Worm (Caenorhabditis elegans): ENCODE measurements around the gene R11F4.2.

DNA sequence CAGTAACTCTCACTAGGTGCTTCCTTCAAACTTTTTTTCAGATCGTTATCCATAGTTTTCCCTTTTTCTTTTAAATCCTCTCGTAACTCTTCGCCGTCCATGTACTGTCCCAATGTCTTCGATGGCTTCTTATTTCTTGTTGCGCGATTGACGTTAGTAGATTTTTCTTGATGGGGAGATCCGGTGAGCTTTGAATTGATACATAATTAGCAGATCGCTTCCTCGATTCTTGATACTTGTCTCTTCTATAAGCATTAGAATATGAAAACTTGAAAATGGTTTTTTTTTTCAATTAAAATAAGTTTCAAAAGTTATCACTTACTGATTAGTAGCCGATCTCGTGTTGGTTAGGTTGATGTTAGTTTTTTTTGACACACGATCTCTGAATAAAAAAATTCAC is 37.5 kb upstream of the R11F4.2 start, which contains the start of gene K07D4.2:
- TF ChIP-seq tbx-8 (GFP tag; optimal IDR thresholded peaks at IDR 0.05) (no peak), unc-62 (GFP tag; optimal IDR thresholded peaks at IDR 0.05) (no peak), elt-3 (tag; optimal IDR thresholded peaks at IDR 0.05) (no peak), mab-5 (tag; optimal IDR thresholded peaks at IDR 0.05) (no peak), sptf-1 (tag; optimal IDR thresholded peaks at IDR 0.05) (no peak), ceh-39 (tag; optimal IDR thresholded peaks at IDR 0.05) (no peak), snpc-4 (tag; optimal IDR thresholded peaks at IDR 0.05) (no peak), elt-1 (tag; optimal IDR thresholded peaks at IDR 0.05; ENCODE audit: borderline replicate concordance, insufficient read depth) (no peak), ceh-43 (GFP tag; optimal IDR thresholded peaks at IDR 0.05) (no peak)

Data from whole organism, mixed stage, embryonic.